Fruit fly (Drosophila melanogaster) whole organism, embryonic: ENCODE data around the gene Nsun5.
A peak's percentile ranks its signal among the peaks of the same experiment; 100 is the strongest.

Experiments
- ATbp ChIP-seq: fragments of 200-800 bp; sonication (Bioruptor generic); optimal IDR thresholded peaks from 2 replicates; lab custom pipeline; 2017; ENCODE audit warnings: missing biosample characterization, mild to moderate bottlenecking, missing genetic modification characterization, missing genetic modification reagents
- Abd-B ChIP-seq: fragments of 200-800 bp; sonication (Bioruptor generic); optimal IDR thresholded peaks from 2 replicates; lab custom pipeline; 2018; ENCODE audit warnings: missing biosample characterization, mild to moderate bottlenecking, missing genetic modification characterization, moderate library complexity
- Adf1 ChIP-seq: fragments of 200-800 bp; sonication (Bioruptor generic); IDR thresholded peaks from 2 replicates; pipeline ENCODE4 v1.3.6; 2022; ENCODE audit warnings: missing biosample characterization, missing genetic modification characterization
- Antp ChIP-seq: fragments of 200-800 bp; sonication (Bioruptor generic); optimal IDR thresholded peaks from 3 replicates; lab custom pipeline; 2016; ENCODE audit warnings: missing biosample characterization, missing genetic modification characterization
- Asciz ChIP-seq: fragments of 200-800 bp; sonication (Bioruptor generic); optimal IDR thresholded peaks from 2 replicates; lab custom pipeline; 2017; ENCODE audit warnings: missing biosample characterization, mild to moderate bottlenecking, missing genetic modification characterization, missing genetic modification reagents
- C15 ChIP-seq: fragments of 200-800 bp; sonication (Bioruptor generic); IDR thresholded peaks from 3 replicates; pipeline ENCODE4 v1.3.6; 2022; ENCODE audit warnings: missing biosample characterization, missing genetic modification characterization
- CG10209 ChIP-seq: fragments of 200-800 bp; sonication (Bioruptor generic); optimal IDR thresholded peaks from 3 replicates; lab custom pipeline; 2017; ENCODE audit warnings: missing biosample characterization, mild to moderate bottlenecking, missing genetic modification characterization, missing genetic modification reagents
- CG11560 ChIP-seq: fragments of 200-800 bp; sonication (Bioruptor generic); IDR thresholded peaks from 3 replicates; pipeline ENCODE4 v1.3.6; 2022; ENCODE audit warnings: missing biosample characterization, missing genetic modification characterization
- CG13296 ChIP-seq: fragments of 200-800 bp; sonication (Bioruptor generic); optimal IDR thresholded peaks from 3 replicates; lab custom pipeline; 2018; ENCODE audit warnings: missing biosample characterization, mild to moderate bottlenecking, missing genetic modification characterization
- CG13775 ChIP-seq: fragments of 200-800 bp; sonication (Bioruptor generic); optimal IDR thresholded peaks from 3 replicates; lab custom pipeline; 2017; ENCODE audit warnings: missing biosample characterization, mild to moderate bottlenecking, missing genetic modification characterization
- CG14014 ChIP-seq: fragments of 200-800 bp; sonication (Bioruptor generic); IDR thresholded peaks from 2 replicates; pipeline ENCODE4 v1.3.6; 2022; ENCODE audit warnings: missing biosample characterization, missing genetic modification characterization
- CG17359 ChIP-seq: fragments of 200-800 bp; sonication (Bioruptor generic); optimal IDR thresholded peaks from 3 replicates; lab custom pipeline; 2018; ENCODE audit warnings: missing biosample characterization, mild to moderate bottlenecking, missing genetic modification characterization, moderate library complexity
- CG2116 ChIP-seq: fragments of 200-800 bp; sonication (Bioruptor generic); optimal IDR thresholded peaks from 3 replicates; lab custom pipeline; 2018; ENCODE audit warnings: missing biosample characterization, mild to moderate bottlenecking, missing genetic modification characterization
- CG2199 ChIP-seq: fragments of 200-800 bp; sonication (Bioruptor generic); IDR thresholded peaks from 3 replicates; pipeline ENCODE4 v1.3.6; 2022; ENCODE audit warnings: missing biosample characterization, missing genetic modification characterization
- CG2875 ChIP-seq: fragments of 200-800 bp; sonication (Bioruptor generic); optimal IDR thresholded peaks from 2 replicates; lab custom pipeline; 2017; ENCODE audit warnings: missing biosample characterization, mild to moderate bottlenecking, missing genetic modification characterization, missing genetic modification reagents
- CG30403 ChIP-seq: fragments of 200-800 bp; sonication (Bioruptor generic); optimal IDR thresholded peaks from 3 replicates; lab custom pipeline; 2016; ENCODE audit warnings: missing biosample characterization, missing genetic modification characterization
- CG31441 ChIP-seq: fragments of 200-800 bp; sonication (Bioruptor generic); IDR thresholded peaks from 2 replicates; pipeline ENCODE4 v1.3.6; 2022; ENCODE audit warnings: missing biosample characterization, missing genetic modification characterization
- CG3847 ChIP-seq: fragments of 200-800 bp; sonication (Bioruptor generic); IDR thresholded peaks from 2 replicates; pipeline ENCODE4 v1.3.6; 2022; ENCODE audit warnings: missing biosample characterization, missing genetic modification characterization
- CG4404 ChIP-seq: fragments of 200-800 bp; sonication (Bioruptor generic); IDR thresholded peaks from 2 replicates; pipeline ENCODE4 v1.3.6; 2022; ENCODE audit warnings: missing biosample characterization, missing genetic modification characterization
- CG6689 ChIP-seq: fragments of 200-800 bp; sonication (Bioruptor generic); IDR thresholded peaks from 2 replicates; pipeline ENCODE4 v1.3.6; 2022; ENCODE audit warnings: missing biosample characterization, missing genetic modification characterization
- CG7372 ChIP-seq: fragments of 200-800 bp; sonication (Bioruptor generic); IDR thresholded peaks from 2 replicates; pipeline ENCODE4 v1.3.6; 2022; ENCODE audit warnings: missing biosample characterization, missing genetic modification characterization
- CG7928 ChIP-seq: fragments of 200-800 bp; sonication (Bioruptor generic); optimal IDR thresholded peaks from 2 replicates; lab custom pipeline; 2017; ENCODE audit warnings: missing biosample characterization, mild to moderate bottlenecking, missing genetic modification characterization
- CG8924 ChIP-seq: fragments of 200-800 bp; optimal IDR thresholded peaks from 3 replicates; lab custom pipeline; 2019; ENCODE audit warnings: missing biosample characterization, mild to moderate bottlenecking, missing genetic modification characterization, moderate library complexity
- CG9437 ChIP-seq: fragments of 200-800 bp; sonication (Bioruptor generic); optimal IDR thresholded peaks from 2 replicates; lab custom pipeline; 2018; ENCODE audit warnings: missing biosample characterization, mild to moderate bottlenecking, missing genetic modification characterization
- CG9727 ChIP-seq: fragments of 200-800 bp; sonication (Bioruptor generic); optimal IDR thresholded peaks from 3 replicates; lab custom pipeline; 2017; ENCODE audit warnings: missing biosample characterization, mild to moderate bottlenecking, missing genetic modification characterization
- CG9932 ChIP-seq: fragments of 200-800 bp; sonication (Bioruptor generic); IDR thresholded peaks from 2 replicates; pipeline ENCODE4 v1.3.6; 2022; ENCODE audit warnings: missing biosample characterization, missing genetic modification characterization
- Eip74EF ChIP-seq, 2 experiments: fragments of 200-800 bp in 1 of 2; fragments of >200 bp in 1 of 2; sonication (Bioruptor generic) in 1 of 2; optimal IDR thresholded peaks; 2 replicates each; lab custom pipeline; 2017 to 2019; ENCODE audit warnings: missing biosample characterization in 2 of 2, missing genetic modification characterization in 2 of 2, mild to moderate bottlenecking in 1 of 2, moderate library complexity in 1 of 2
- Hr51 ChIP-seq, 2 experiments: fragments of 200-800 bp; sonication (Bioruptor generic); optimal IDR thresholded peaks; 2 replicates in 1 of 2; 3 replicates in 1 of 2; lab custom pipeline; 2016 to 2018; ENCODE audit warnings: missing biosample characterization in 2 of 2, missing genetic modification characterization in 2 of 2, mild to moderate bottlenecking in 1 of 2, moderate library complexity in 1 of 2
- Mad ChIP-seq: fragments of 200-800 bp; sonication (Bioruptor generic); optimal IDR thresholded peaks from 2 replicates; lab custom pipeline; 2016; ENCODE audit warnings: missing biosample characterization, missing genetic modification characterization
- Neu2 ChIP-seq: fragments of 200-800 bp; sonication (Bioruptor generic); optimal IDR thresholded peaks from 3 replicates; lab custom pipeline; 2016; ENCODE audit warnings: missing biosample characterization, missing genetic modification characterization, borderline replicate concordance
- Sry-β ChIP-seq: fragments of 200-800 bp; sonication (Bioruptor generic); optimal IDR thresholded peaks from 2 replicates; lab custom pipeline; 2018; ENCODE audit warnings: missing biosample characterization, mild to moderate bottlenecking, missing genetic modification characterization, moderate library complexity
- bab2 ChIP-seq: fragments of 200-800 bp; sonication (Bioruptor generic); optimal IDR thresholded peaks from 2 replicates; lab custom pipeline; 2016; ENCODE audit warnings: missing biosample characterization, missing genetic modification characterization
- cg ChIP-seq: fragments of 200-800 bp; sonication (Bioruptor generic); optimal IDR thresholded peaks from 3 replicates; lab custom pipeline; 2019; ENCODE audit warnings: missing biosample characterization, mild to moderate bottlenecking, missing genetic modification characterization, moderate library complexity
- danr ChIP-seq: fragments of 200-800 bp; sonication (Bioruptor generic); IDR thresholded peaks from 2 replicates; pipeline ENCODE4 v1.3.6; 2022; ENCODE audit warnings: missing biosample characterization, missing genetic modification characterization
- esg ChIP-seq: fragments of 200-800 bp; sonication (Bioruptor generic); conservative IDR thresholded peaks from 2 replicates; pipeline ENCODE4 v1.3.6; 2022; ENCODE audit warnings: missing biosample characterization, missing genetic modification characterization
- fd96Cb ChIP-seq: fragments of 200-800 bp; sonication (Bioruptor generic); optimal IDR thresholded peaks from 2 replicates; lab custom pipeline; 2018; ENCODE audit warnings: missing biosample characterization, mild to moderate bottlenecking, missing genetic modification characterization, moderate library complexity
- hth ChIP-seq: fragments of >200 bp; optimal IDR thresholded peaks from 2 replicates; lab custom pipeline; 2017; ENCODE audit warnings: inconsistent platforms
- lbe ChIP-seq: fragments of 200-800 bp; sonication (Bioruptor generic); optimal IDR thresholded peaks from 2 replicates; lab custom pipeline; 2016; ENCODE audit warnings: missing biosample characterization, mild to moderate bottlenecking, missing genetic modification characterization
- otp ChIP-seq: fragments of 200-800 bp; sonication (Bioruptor generic); IDR thresholded peaks from 3 replicates; pipeline ENCODE4, ENCODE4 v1.3.6; 2022; ENCODE audit warnings: missing biosample characterization, missing genetic modification characterization
- pan ChIP-seq, 4 experiments: fragments of >200 bp in 3 of 4; fragments of 200-800 bp in 1 of 4; sonication (Bioruptor generic) in 1 of 4; optimal IDR thresholded peaks in 3 of 4; IDR thresholded peaks in 1 of 4; 2 replicates each; pipeline versions ENCODE4 v1.3.6 to Lab custom; 2017 to 2022; ENCODE audit warnings: missing biosample characterization in 2 of 4, missing genetic modification characterization in 2 of 4, mixed read lengths in 1 of 4
- pita ChIP-seq: fragments of 200-800 bp; sonication (Bioruptor generic); optimal IDR thresholded peaks from 2 replicates; lab custom pipeline; 2017; ENCODE audit warnings: missing biosample characterization, mild to moderate bottlenecking, missing genetic modification characterization
- schlank ChIP-seq: fragments of 200-800 bp; sonication (Bioruptor generic); optimal IDR thresholded peaks from 2 replicates; lab custom pipeline; 2018; ENCODE audit warnings: missing biosample characterization, mild to moderate bottlenecking, missing genetic modification characterization
- sob ChIP-seq: fragments of 200-800 bp; sonication (Bioruptor generic); IDR thresholded peaks from 2 replicates; pipeline ENCODE4 v1.3.6; 2022; ENCODE audit warnings: missing biosample characterization, missing genetic modification characterization
- tap ChIP-seq: fragments of 200-800 bp; optimal IDR thresholded peaks from 3 replicates; lab custom pipeline; 2019; ENCODE audit warnings: missing biosample characterization, mild to moderate bottlenecking, missing genetic modification characterization, moderate library complexity
- usp ChIP-seq: fragments of >200 bp; optimal IDR thresholded peaks from 2 replicates; lab custom pipeline; 2017; ENCODE audit warnings: missing biosample characterization, missing genetic modification characterization
- vvl ChIP-seq: fragments of 200-800 bp; sonication (Bioruptor generic); IDR thresholded peaks from 2 replicates; pipeline ENCODE4 v1.3.6; 2022; ENCODE audit warnings: missing biosample characterization, missing genetic modification characterization
- wdn ChIP-seq: fragments of 200-800 bp; sonication (Bioruptor generic); IDR thresholded peaks from 2 replicates; pipeline ENCODE4 v1.3.6; 2022; ENCODE audit warnings: missing biosample characterization, missing genetic modification characterization
- wor ChIP-seq: fragments of 200-800 bp; sonication (Bioruptor generic); IDR thresholded peaks from 2 replicates; pipeline ENCODE4 v1.3.6; 2022; ENCODE audit warnings: missing biosample characterization, missing genetic modification characterization

Gene Nsun5

DNA sequence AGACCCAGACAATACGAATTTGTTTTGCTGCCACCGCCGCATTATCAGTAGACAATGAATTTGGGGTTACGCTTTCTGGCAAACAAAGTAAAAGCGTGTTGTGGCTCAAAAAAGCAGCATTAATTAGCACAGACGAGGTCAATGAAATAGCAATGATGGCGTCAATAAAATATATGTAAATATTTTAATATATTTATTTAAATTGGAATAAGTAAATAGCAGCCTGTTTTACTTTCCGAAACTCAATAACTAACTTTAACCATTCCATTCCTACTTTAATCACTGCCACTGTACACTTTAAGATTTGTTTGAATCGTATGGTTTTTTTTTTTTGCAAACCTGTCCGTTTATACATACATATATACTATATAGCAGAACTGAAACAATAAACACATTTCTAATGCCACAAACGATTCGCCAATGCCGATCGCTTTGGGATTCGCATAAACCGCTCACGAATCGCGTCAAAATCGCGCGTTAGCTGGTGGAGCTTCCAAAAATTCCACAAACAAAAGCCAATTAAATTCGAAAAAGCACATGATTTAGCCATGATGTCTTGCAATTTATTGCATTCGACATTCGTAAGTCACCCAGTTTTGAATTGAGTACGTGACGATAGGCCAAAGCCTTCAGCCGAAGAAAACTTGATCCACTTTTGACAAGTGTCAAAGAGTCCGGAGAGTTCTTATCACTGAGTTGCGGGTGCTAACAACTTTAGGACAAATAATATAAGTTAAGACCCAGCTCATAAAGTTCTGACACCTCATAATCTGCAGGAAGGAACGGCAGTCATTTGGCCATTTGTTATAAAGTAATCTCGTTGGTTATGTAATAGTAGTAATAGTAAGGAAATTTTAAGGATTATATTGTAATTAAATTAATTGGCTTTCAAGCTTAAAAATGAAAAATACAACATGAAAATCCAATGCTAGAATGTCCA lies 10.0 kb downstream of the Nsun5 start (continued):
- peak; percentile 8 for TF ChIP-seq tap (tag; lab: Kevin White, UChicago)
- TF ChIP-seq schlank (tag; lab: Kevin White, UChicago), result peak; percentile 13
- TF ChIP-seq wor (GFP tag; lab: Robert Waterston, UW), result peak; percentile 41
- peak; percentile 48; the same call in 1 of the 2 replicates for TF ChIP-seq CG9932 (GFP tag; lab: Robert Waterston, UW)
- peak; percentile 44 for TF ChIP-seq lbe (GFP tag; lab: Kevin White, UChicago)
- 0 out of 3 replicates have a peak, but pooled peaks have one; percentile 18 for TF ChIP-seq otp (GFP tag; lab: Robert Waterston, UW)
- TF ChIP-seq Eip74EF (GFP tag; optimal IDR thresholded peaks at IDR 0.05; lab: Kevin White, UChicago), result peak in 1 of 2 experiments; percentile 0
- TF ChIP-seq CG8924 (tag; lab: Kevin White, UChicago), result peak; percentile 1
- no peak for TF ChIP-seq Adf1
- no peak for TF ChIP-seq pan (optimal IDR thresholded peaks at IDR 0.05; lab: Kevin White, UChicago)
- TF ChIP-seq pan (GFP tag; optimal IDR thresholded peaks at IDR 0.05 in 1 of 2, IDR thresholded peaks at IDR 0.05 in 1 of 2), result peak in 1 of 2 experiments; percentile 60
- peak; percentile 9 for TF ChIP-seq ATbp (GFP tag; lab: Kevin White, UChicago)
- no peak for TF ChIP-seq CG2116
- no peak for TF ChIP-seq CG4404 (GFP tag; lab: Robert Waterston, UW)
- no peak for TF ChIP-seq Sry-β (GFP tag; lab: Kevin White, UChicago)
- TF ChIP-seq Asciz, result no peak
- TF ChIP-seq fd96Cb (tag; lab: Kevin White, UChicago), result peak; percentile 21
- peak; percentile 55 for TF ChIP-seq sob (GFP tag; lab: Robert Waterston, UW)
- TF ChIP-seq CG13296, result no peak
- peak; percentile 21 for TF ChIP-seq CG9437 (GFP tag; lab: Kevin White, UChicago)
- 0 out of 3 replicates have a peak, but pooled peaks have one; percentile 6 for TF ChIP-seq C15 (GFP tag; lab: Robert Waterston, UW)
- TF ChIP-seq Antp (GFP tag; lab: Kevin White, UChicago), result no peak
- peak; percentile 54; the same call in 1 of the 2 replicates for TF ChIP-seq CG7372
- TF ChIP-seq hth (lab: Kevin White, UChicago), result no peak
- TF ChIP-seq esg (GFP tag; lab: Robert Waterston, UW), result peak; percentile 56
- TF ChIP-seq CG2875 (GFP tag; lab: Kevin White, UChicago), result no peak
- no peak for TF ChIP-seq danr (GFP tag; lab: Robert Waterston, UW)
- peak in 1 of 2 experiments; percentile 54 for TF ChIP-seq Hr51 (GFP tag; optimal IDR thresholded peaks at IDR 0.05; lab: Kevin White, UChicago)
- TF ChIP-seq CG13775, result no peak
- TF ChIP-seq bab2 (GFP tag; lab: Kevin White, UChicago), result no peak
- TF ChIP-seq CG10209 (GFP tag; lab: Kevin White, UChicago), result peak; percentile 30
- no peak for TF ChIP-seq cg (GFP tag; lab: Kevin White, UChicago)
- peak; percentile 78 for TF ChIP-seq vvl (GFP tag; lab: Robert Waterston, UW)
- TF ChIP-seq CG11560 (tag; lab: Robert Waterston, UW), result no peak
- TF ChIP-seq CG3847 (GFP tag; lab: Robert Waterston, UW), result no peak
- no peak for TF ChIP-seq Abd-B (GFP tag; lab: Kevin White, UChicago)
- TF ChIP-seq usp (GFP tag; lab: Kevin White, UChicago), result no peak
- peak; percentile 57 for TF ChIP-seq CG14014 (GFP tag; lab: Robert Waterston, UW)
- TF ChIP-seq Neu2 (GFP tag; lab: Kevin White, UChicago), result no peak
- peak; percentile 16 for TF ChIP-seq CG9727 (GFP tag; lab: Kevin White, UChicago)
- no peak for TF ChIP-seq Mad
- no peak for TF ChIP-seq CG2199 (GFP tag; lab: Robert Waterston, UW)
- TF ChIP-seq CG31441 (GFP tag; lab: Robert Waterston, UW), result 0 out of 2 replicates have a peak, but pooled peaks have one; percentile 24
- no peak for TF ChIP-seq CG6689
- no peak for TF ChIP-seq CG7928
- no peak for TF ChIP-seq pita (GFP tag; lab: Kevin White, UChicago)
- 0 out of 2 replicates have a peak, but pooled peaks have one; percentile 10 for TF ChIP-seq wdn (GFP tag; lab: Robert Waterston, UW)
- TF ChIP-seq CG30403 (GFP tag; lab: Kevin White, UChicago), result peak; percentile 13
- TF ChIP-seq CG17359 (tag; lab: Kevin White, UChicago), result peak; percentile 35
